Worm (Caenorhabditis elegans) whole organism, L3 larva: Measurements from ENCODE around the gene pax-3.

Experiments
- R02D3.7 ChIP-seq: fragments of 150-350 bp; optimal IDR thresholded peaks from 2 replicates; lab custom pipeline; 2014; ENCODE audit warnings: missing biosample characterization, missing genetic modification characterization
- ZK546.5 ChIP-seq: sonication (generic microtip); optimal IDR thresholded peaks from 2 replicates; lab custom pipeline; 2017; ENCODE audit warnings: missing biosample characterization, missing genetic modification characterization
- aly-2 ChIP-seq: fragments of 150-350 bp; optimal IDR thresholded peaks from 2 replicates; lab custom pipeline; 2014; ENCODE audit warnings: missing biosample characterization, missing genetic modification characterization
- ama-1 ChIP-seq: fragments of 150-350 bp; optimal IDR thresholded peaks from 2 replicates; lab custom pipeline; 2018
- ceh-16 ChIP-seq: sonication (generic microtip); optimal IDR thresholded peaks from 2 replicates; lab custom pipeline; 2017; ENCODE audit warnings: missing biosample characterization, missing genetic modification characterization
- ceh-28 ChIP-seq: fragments of 150-350 bp; optimal IDR thresholded peaks from 2 replicates; lab custom pipeline; 2014; ENCODE audit warnings: missing biosample characterization, missing genetic modification reagents, missing genetic modification characterization
- ceh-82 ChIP-seq: fragments of 150-350 bp; optimal IDR thresholded peaks from 2 replicates; lab custom pipeline; 2014; ENCODE audit warnings: missing biosample characterization, missing genetic modification characterization
- daf-12 ChIP-seq: fragments of 150-350 bp; optimal IDR thresholded peaks from 2 replicates; lab custom pipeline; 2014; ENCODE audit warnings: missing biosample characterization, missing genetic modification reagents, missing genetic modification characterization
- egl-5 ChIP-seq: fragments of 150-350 bp; optimal IDR thresholded peaks from 2 replicates; lab custom pipeline; 2017; ENCODE audit warnings: missing biosample characterization, missing genetic modification reagents, missing genetic modification characterization, inconsistent platforms
- elt-1 ChIP-seq: fragments of 150-350 bp; optimal IDR thresholded peaks from 2 replicates; lab custom pipeline; 2014; ENCODE audit warnings: missing biosample characterization, missing genetic modification characterization
- elt-3 ChIP-seq, 3 experiments: fragments of 150-350 bp in 1 of 3; sonication (generic microtip) in 2 of 3; optimal IDR thresholded peaks; 2 replicates in 2 of 3; 4 replicates in 1 of 3; lab custom pipeline; 2014 to 2017; ENCODE audit warnings: missing biosample characterization in 3 of 3, missing genetic modification characterization in 3 of 3
- fkh-10 ChIP-seq: sonication (generic microtip); optimal IDR thresholded peaks from 2 replicates; lab custom pipeline; 2017; ENCODE audit warnings: missing biosample characterization, missing genetic modification reagents, missing genetic modification characterization
- fos-1 ChIP-seq: fragments of 150-350 bp; optimal IDR thresholded peaks from 2 replicates; lab custom pipeline; 2014; ENCODE audit warnings: missing biosample characterization, missing genetic modification characterization
- hmg-11 ChIP-seq: sonication (generic microtip); optimal IDR thresholded peaks from 2 replicates; lab custom pipeline; 2016; ENCODE audit warnings: missing genetic modification characterization, missing compliant biosample characterization
- jun-1 ChIP-seq: fragments of 150-350 bp; optimal IDR thresholded peaks from 2 replicates; lab custom pipeline; 2014; ENCODE audit warnings: missing biosample characterization, missing genetic modification reagents, missing genetic modification characterization
- lin-15B ChIP-seq: fragments of 150-350 bp; optimal IDR thresholded peaks from 2 replicates; lab custom pipeline; 2014; ENCODE audit warnings: missing biosample characterization, missing genetic modification characterization
- lin-39 ChIP-seq: fragments of 150-350 bp; optimal IDR thresholded peaks from 2 replicates; lab custom pipeline; 2018; ENCODE audit warnings: missing biosample characterization, missing genetic modification reagents, missing genetic modification characterization
- lsy-12 ChIP-seq: sonication (generic microtip); optimal IDR thresholded peaks from 2 replicates; lab custom pipeline; 2016; ENCODE audit warnings: mild to moderate bottlenecking, missing genetic modification characterization, missing compliant biosample characterization
- mdl-1 ChIP-seq: fragments of 150-350 bp; optimal IDR thresholded peaks from 2 replicates; lab custom pipeline; 2014; ENCODE audit warnings: missing biosample characterization, missing genetic modification characterization
- mml-1 ChIP-seq: fragments of 150-350 bp; sonication (generic microtip); optimal IDR thresholded peaks from 3 replicates; lab custom pipeline; 2014; ENCODE audit warnings: missing biosample characterization, missing genetic modification characterization
- nfya-1 ChIP-seq: sonication (generic microtip); optimal IDR thresholded peaks from 2 replicates; lab custom pipeline; 2017; ENCODE audit warnings: missing genetic modification characterization, mild to moderate bottlenecking, missing compliant biosample characterization, antibody characterized with exemption, moderate library complexity; ENCODE audit not compliant: insufficient read depth
- nhr-11 ChIP-seq: fragments of 150-350 bp; optimal IDR thresholded peaks from 2 replicates; lab custom pipeline; 2014; ENCODE audit warnings: missing biosample characterization, missing genetic modification characterization
- nhr-23 ChIP-seq: fragments of 150-350 bp; optimal IDR thresholded peaks from 2 replicates; lab custom pipeline; 2014; ENCODE audit warnings: missing biosample characterization, missing genetic modification reagents, missing genetic modification characterization
- nhr-237 ChIP-seq: fragments of 150-350 bp; optimal IDR thresholded peaks from 2 replicates; lab custom pipeline; 2014; ENCODE audit warnings: missing biosample characterization, missing genetic modification characterization
- nhr-25 ChIP-seq: sonication (generic microtip); optimal IDR thresholded peaks from 2 replicates; lab custom pipeline; 2017; ENCODE audit warnings: missing biosample characterization, missing genetic modification characterization
- nhr-67 ChIP-seq: fragments of 150-350 bp; optimal IDR thresholded peaks from 2 replicates; lab custom pipeline; 2014; ENCODE audit warnings: missing biosample characterization, missing genetic modification characterization
- nhr-77 ChIP-seq: fragments of 150-350 bp; optimal IDR thresholded peaks from 2 replicates; lab custom pipeline; 2014; ENCODE audit warnings: missing biosample characterization, missing genetic modification characterization
- pha-4 ChIP-seq: fragments of 150-350 bp; optimal IDR thresholded peaks from 2 replicates; lab custom pipeline; 2014; ENCODE audit warnings: missing biosample characterization, missing genetic modification reagents, missing genetic modification characterization
- pqm-1 ChIP-seq: fragments of 150-350 bp; optimal IDR thresholded peaks from 2 replicates; lab custom pipeline; 2017; ENCODE audit warnings: missing biosample characterization, missing genetic modification characterization, inconsistent platforms
- sea-2 ChIP-seq: fragments of 150-350 bp; sonication (generic microtip); optimal IDR thresholded peaks from 4 replicates; lab custom pipeline; 2014; ENCODE audit warnings: missing biosample characterization, missing genetic modification reagents, missing genetic modification characterization
- snpc-4 ChIP-seq: fragments of 150-350 bp; optimal IDR thresholded peaks from 2 replicates; lab custom pipeline; 2014; ENCODE audit warnings: missing biosample characterization, missing genetic modification characterization
- tbx-2 ChIP-seq: sonication (generic microtip); optimal IDR thresholded peaks from 2 replicates; lab custom pipeline; 2016; ENCODE audit warnings: mild to moderate bottlenecking, missing genetic modification characterization, missing compliant biosample characterization
- unc-62 ChIP-seq: fragments of 150-350 bp; sonication (generic microtip); optimal IDR thresholded peaks from 4 replicates; lab custom pipeline; 2014; ENCODE audit warnings: missing biosample characterization, missing genetic modification reagents, missing genetic modification characterization
- zag-1 ChIP-seq: fragments of 150-350 bp; optimal IDR thresholded peaks from 2 replicates; lab custom pipeline; 2014; ENCODE audit warnings: missing biosample characterization, missing genetic modification characterization
- ztf-11 ChIP-seq: fragments of 150-350 bp; optimal IDR thresholded peaks from 2 replicates; lab custom pipeline; 2014; ENCODE audit warnings: missing biosample characterization, missing genetic modification characterization
- ztf-4 ChIP-seq: fragments of 150-350 bp; optimal IDR thresholded peaks from 2 replicates; lab custom pipeline; 2014; ENCODE audit warnings: missing biosample characterization, missing genetic modification characterization

Gene pax-3

ce11 chrII:10192207-10192606, 45.8 kb downstream of the pax-3 start, which contains the start of gene R05H5.7:
R05H5.7 (plus strand) TSS chrII:10192507.
- TF ChIP-seq zag-1 (tag; lab: Kevin White, UChicago), result no peak
- TF ChIP-seq nhr-237 (tag; lab: Kevin White, UChicago), result no peak
- TF ChIP-seq elt-3 (tag; optimal IDR thresholded peaks at IDR 0.05; lab: Kevin White, UChicago), result no peak
- TF ChIP-seq ama-1 (lab: Kevin White, UChicago), result no peak
- no peak for TF ChIP-seq nhr-77 (tag; lab: Kevin White, UChicago)
- no peak for TF ChIP-seq nfya-1 (tag; lab: Kevin White, UChicago)
- TF ChIP-seq sea-2 (GFP tag; lab: Kevin White, UChicago), result no peak
- TF ChIP-seq daf-12, result no peak
- no peak for TF ChIP-seq mdl-1
- no peak for TF ChIP-seq pha-4 (tag; lab: Kevin White, UChicago)
- no peak for TF ChIP-seq aly-2
- TF ChIP-seq, all 47 proteins: peak for 0

- TF ChIP-seq ceh-28 (tag; lab: Kevin White, UChicago) (no peak), fkh-10 (GFP tag; lab: Kevin White, UChicago) (no peak), jun-1 (tag; lab: Kevin White, UChicago) (no peak), zag-1 (tag; lab: Kevin White, UChicago) (no peak), lin-15B (tag; lab: Kevin White, UChicago) (no peak), ceh-82 (tag; lab: Kevin White, UChicago) (no peak), mml-1 (tag; lab: Kevin White, UChicago) (no peak), daf-12 (no peak), nhr-25 (no peak), egl-5 (tag; lab: Kevin White, UChicago) (no peak), ztf-4 (tag; lab: Kevin White, UChicago) (no peak), ama-1 (lab: Kevin White, UChicago) (no peak), pqm-1 (tag; lab: Kevin White, UChicago) (no peak), lin-39 (no peak)
Measured at ce11 chrII:10194605-10195004, 48.2 kb downstream of the pax-3 start, which contains the start of gene srb-6. srb-6 (plus strand) TSS chrII:10194905.

- TF ChIP-seq lin-15B (tag; lab: Kevin White, UChicago) (peak; percentile 84), ztf-11 (tag; lab: Kevin White, UChicago) (no peak), hmg-11 (tag; lab: Kevin White, UChicago) (no peak), daf-12 (no peak), lin-39 (peak; percentile 54), nhr-67 (tag; lab: Kevin White, UChicago) (no peak), nhr-11 (tag; lab: Kevin White, UChicago) (peak; percentile 60), mml-1 (tag; lab: Kevin White, UChicago) (no peak), nhr-23 (tag; lab: Kevin White, UChicago) (no peak), R02D3.7 (peak; percentile 73), snpc-4 (tag; lab: Kevin White, UChicago) (peak; percentile 45), mdl-1 (no peak), fkh-10 (GFP tag; lab: Kevin White, UChicago) (peak; percentile 70), fos-1 (no peak), pha-4 (tag; lab: Kevin White, UChicago) (peak; percentile 78), ZK546.5 (tag; lab: Kevin White, UChicago) (no peak), nfya-1 (tag; lab: Kevin White, UChicago) (peak; percentile 72), zag-1 (tag; lab: Kevin White, UChicago) (no peak), ama-1 (lab: Kevin White, UChicago) (no peak), ceh-16 (tag; lab: Kevin White, UChicago) (no peak), nhr-25 (peak; percentile 24), elt-1 (tag; lab: Kevin White, UChicago) (no peak), lsy-12 (tag; lab: Kevin White, UChicago) (no peak), pqm-1 (tag; lab: Kevin White, UChicago) (peak; percentile 19), unc-62 (GFP tag; lab: Kevin White, UChicago) (no peak), tbx-2 (tag; lab: Kevin White, UChicago) (no peak), aly-2 (no peak)
Measured at ce11 chrII:10197091-10197675, 50.8 kb downstream of the pax-3 start, which contains the start of gene R05H5.3. R05H5.3 (plus strand) TSS chrII:10197625.

- TF ChIP-seq R02D3.7, result no peak
Measured at ce11 chrII:10198486-10198885, 52.1 kb downstream of the pax-3 start.
